Fruit fly (Drosophila melanogaster) whole organism, embryonic: Measurements from ENCODE around the gene RhoBTB.
A peak's percentile ranks its signal among the peaks of the same experiment; 100 is the strongest.

Experiments used
- ATbp ChIP-seq: fragments of 200-800 bp; sonication (Bioruptor generic); optimal IDR thresholded peaks from 2 replicates; lab custom pipeline; 2017; ENCODE audit warnings: missing biosample characterization, mild to moderate bottlenecking, missing genetic modification characterization, missing genetic modification reagents
- B-H2 ChIP-seq: fragments of 200-800 bp; sonication (Bioruptor generic); optimal IDR thresholded peaks from 2 replicates; lab custom pipeline; 2018; ENCODE audit warnings: missing biosample characterization, mild to moderate bottlenecking, missing genetic modification characterization
- CG10462 ChIP-seq: fragments of 200-800 bp; sonication (Bioruptor generic); optimal IDR thresholded peaks from 2 replicates; lab custom pipeline; 2016; ENCODE audit warnings: missing biosample characterization, missing genetic modification characterization
- CG10654 ChIP-seq: fragments of 200-800 bp; sonication (Bioruptor generic); optimal IDR thresholded peaks from 2 replicates; lab custom pipeline; 2016; ENCODE audit warnings: missing biosample characterization, missing genetic modification characterization
- CG1233 ChIP-seq: fragments of 200-800 bp; sonication (Bioruptor generic); optimal IDR thresholded peaks from 4 replicates; lab custom pipeline; 2018; ENCODE audit warnings: missing biosample characterization, mild to moderate bottlenecking, missing genetic modification characterization
- CG12744 ChIP-seq: fragments of 200-800 bp; sonication (Bioruptor generic); optimal IDR thresholded peaks from 2 replicates; lab custom pipeline; 2016; ENCODE audit warnings: missing biosample characterization, missing genetic modification characterization
- CG12769 ChIP-seq: fragments of 200-800 bp; sonication (Bioruptor generic); optimal IDR thresholded peaks from 2 replicates; lab custom pipeline; 2019; ENCODE audit warnings: missing biosample characterization, mild to moderate bottlenecking, missing genetic modification characterization, moderate library complexity
- CG16779 ChIP-seq: fragments of 200-800 bp; sonication (Bioruptor generic); IDR thresholded peaks from 2 replicates; pipeline ENCODE4 v1.3.6; 2022; ENCODE audit warnings: missing biosample characterization, missing genetic modification characterization
- CG16863 ChIP-seq: fragments of 200-800 bp; sonication (Bioruptor generic); optimal IDR thresholded peaks from 3 replicates; lab custom pipeline; 2016; ENCODE audit warnings: missing biosample characterization, missing genetic modification characterization
- CG1832 ChIP-seq: fragments of 200-800 bp; sonication (Bioruptor generic); optimal IDR thresholded peaks from 2 replicates; lab custom pipeline; 2017; ENCODE audit warnings: missing biosample characterization, mild to moderate bottlenecking, missing genetic modification characterization, inconsistent platforms
- CG2129 ChIP-seq: fragments of 200-800 bp; sonication (Bioruptor generic); IDR thresholded peaks from 2 replicates; pipeline ENCODE4 v1.3.6; 2022; ENCODE audit warnings: missing biosample characterization, missing genetic modification characterization; ENCODE audit not compliant: partially characterized antibody
- CG2889 ChIP-seq: fragments of 200-800 bp; sonication (Bioruptor generic); IDR thresholded peaks from 3 replicates; pipeline ENCODE4 v1.3.6; 2022; ENCODE audit warnings: missing biosample characterization, missing genetic modification characterization
- CG31224 ChIP-seq: fragments of 200-800 bp; sonication (Bioruptor generic); IDR thresholded peaks from 2 replicates; pipeline ENCODE4 v1.3.6; 2022; ENCODE audit warnings: missing biosample characterization, missing genetic modification characterization
- CG31388 ChIP-seq: fragments of 200-800 bp; sonication (Bioruptor generic); optimal IDR thresholded peaks from 2 replicates; lab custom pipeline; 2016; ENCODE audit warnings: missing biosample characterization, missing genetic modification characterization
- CG31441 ChIP-seq: fragments of 200-800 bp; sonication (Bioruptor generic); IDR thresholded peaks from 2 replicates; pipeline ENCODE4 v1.3.6; 2022; ENCODE audit warnings: missing biosample characterization, missing genetic modification characterization
- CG32772 ChIP-seq: fragments of 200-800 bp; sonication (Bioruptor generic); IDR thresholded peaks from 2 replicates; pipeline ENCODE4 v1.3.6; 2022; ENCODE audit warnings: missing biosample characterization, missing genetic modification characterization
- CG7987 ChIP-seq: fragments of 200-800 bp; sonication (Bioruptor generic); optimal IDR thresholded peaks from 2 replicates; lab custom pipeline; 2018; ENCODE audit warnings: missing biosample characterization, mild to moderate bottlenecking, missing genetic modification characterization, moderate library complexity
- CG8765 ChIP-seq: fragments of 200-800 bp; sonication (Bioruptor generic); IDR thresholded peaks from 2 replicates; pipeline ENCODE4 v1.3.6; 2022; ENCODE audit warnings: missing biosample characterization, missing genetic modification characterization
- CG9797 ChIP-seq: fragments of 200-800 bp; sonication (Bioruptor generic); optimal IDR thresholded peaks from 3 replicates; lab custom pipeline; 2018; ENCODE audit warnings: missing biosample characterization, mild to moderate bottlenecking, missing genetic modification characterization
- CkIIα-i1 ChIP-seq: fragments of 200-800 bp; sonication (Bioruptor generic); IDR thresholded peaks from 2 replicates; pipeline ENCODE4 v1.3.6; 2022; ENCODE audit warnings: missing biosample characterization, missing genetic modification characterization
- D19B ChIP-seq: fragments of 200-800 bp; sonication (Bioruptor generic); optimal IDR thresholded peaks from 2 replicates; lab custom pipeline; 2017; ENCODE audit warnings: missing biosample characterization, mild to moderate bottlenecking, missing genetic modification characterization
- Gsc ChIP-seq: fragments of 200-800 bp; sonication (Bioruptor generic); IDR thresholded peaks from 2 replicates; pipeline ENCODE4 v1.3.6; 2022; ENCODE audit warnings: missing biosample characterization, missing genetic modification characterization
- Hand ChIP-seq: fragments of 200-800 bp; sonication (Bioruptor generic); optimal IDR thresholded peaks from 2 replicates; lab custom pipeline; 2017; ENCODE audit warnings: mild to moderate bottlenecking, missing biosample characterization, missing genetic modification reagents, missing genetic modification characterization
- NC2β ChIP-seq: fragments of 200-800 bp; sonication (Bioruptor generic); optimal IDR thresholded peaks from 2 replicates; lab custom pipeline; 2016; ENCODE audit warnings: missing biosample characterization, missing genetic modification characterization
- Ravus ChIP-seq: fragments of 200-800 bp; sonication (Bioruptor generic); IDR thresholded peaks from 2 replicates; pipeline ENCODE4 v1.3.6; 2022; ENCODE audit warnings: missing biosample characterization, missing genetic modification characterization
- Side ChIP-seq: fragments of 200-800 bp; sonication (Bioruptor generic); optimal IDR thresholded peaks from 2 replicates; lab custom pipeline; 2016; ENCODE audit warnings: missing biosample characterization, missing genetic modification characterization
- Sox100B ChIP-seq: fragments of 200-800 bp; sonication (Bioruptor generic); optimal IDR thresholded peaks from 3 replicates; lab custom pipeline; 2018; ENCODE audit warnings: missing biosample characterization, mild to moderate bottlenecking, missing genetic modification characterization
- Tbp ChIP-seq: fragments of >200 bp; optimal IDR thresholded peaks from 2 replicates; lab custom pipeline; 2018; ENCODE audit warnings: missing biosample characterization, missing genetic modification characterization
- ato ChIP-seq: fragments of 200-800 bp; sonication (Bioruptor generic); IDR thresholded peaks from 2 replicates; pipeline ENCODE4 v1.3.6; 2022; ENCODE audit warnings: missing biosample characterization, missing genetic modification characterization; ENCODE audit not compliant: partially characterized antibody
- caup ChIP-seq: fragments of 200-800 bp; sonication (Bioruptor generic); optimal IDR thresholded peaks from 3 replicates; lab custom pipeline; 2017; ENCODE audit warnings: missing biosample characterization, mild to moderate bottlenecking, missing genetic modification characterization, moderate library complexity; ENCODE audit not compliant: severe bottlenecking
- ci ChIP-seq: fragments of 200-800 bp; sonication (Bioruptor generic); IDR thresholded peaks from 3 replicates; pipeline ENCODE4 v1.3.6; 2022; ENCODE audit warnings: missing biosample characterization, missing genetic modification characterization
- corto ChIP-seq: fragments of 200-800 bp; sonication (Bioruptor generic); optimal IDR thresholded peaks from 2 replicates; lab custom pipeline; 2016; ENCODE audit warnings: missing biosample characterization, mild to moderate bottlenecking, missing genetic modification characterization, moderate library complexity
- croc ChIP-seq: fragments of 200-800 bp; sonication (Bioruptor generic); conservative IDR thresholded peaks from 3 replicates; pipeline ENCODE4 v1.3.6; 2022; ENCODE audit warnings: missing biosample characterization, missing genetic modification characterization
- crol ChIP-seq: fragments of 200-800 bp; sonication (Bioruptor generic); IDR thresholded peaks from 2 replicates; pipeline ENCODE4 v1.3.6; 2022; ENCODE audit warnings: missing biosample characterization, missing genetic modification characterization
- esg ChIP-seq: fragments of 200-800 bp; sonication (Bioruptor generic); conservative IDR thresholded peaks from 2 replicates; pipeline ENCODE4 v1.3.6; 2022; ENCODE audit warnings: missing biosample characterization, missing genetic modification characterization
- gfzf ChIP-seq: fragments of 200-800 bp; sonication (Bioruptor generic); optimal IDR thresholded peaks from 2 replicates; lab custom pipeline; 2016; ENCODE audit warnings: missing biosample characterization, mild to moderate bottlenecking, missing genetic modification characterization, moderate library complexity
- gsb-n ChIP-seq: fragments of 200-800 bp; sonication (Bioruptor generic); optimal IDR thresholded peaks from 3 replicates; lab custom pipeline; 2018; ENCODE audit warnings: missing biosample characterization, mild to moderate bottlenecking, missing genetic modification characterization
- ken ChIP-seq: fragments of 200-800 bp; sonication (Bioruptor generic); IDR thresholded peaks from 3 replicates; pipeline ENCODE4 v1.3.6; 2022; ENCODE audit warnings: missing biosample characterization, missing genetic modification characterization
- luna ChIP-seq: fragments of 200-800 bp; sonication (Bioruptor generic); optimal IDR thresholded peaks from 2 replicates; lab custom pipeline; 2016; ENCODE audit warnings: missing biosample characterization, missing genetic modification characterization
- mirr ChIP-seq: fragments of 200-800 bp; sonication (Bioruptor generic); optimal IDR thresholded peaks from 3 replicates; lab custom pipeline; 2018; ENCODE audit warnings: missing biosample characterization, mild to moderate bottlenecking, missing genetic modification characterization
- otp ChIP-seq: fragments of 200-800 bp; sonication (Bioruptor generic); IDR thresholded peaks from 3 replicates; pipeline ENCODE4, ENCODE4 v1.3.6; 2022; ENCODE audit warnings: missing biosample characterization, missing genetic modification characterization
- pzg ChIP-seq: fragments of 200-800 bp; sonication (Bioruptor generic); optimal IDR thresholded peaks from 3 replicates; lab custom pipeline; 2018; ENCODE audit warnings: missing biosample characterization, mild to moderate bottlenecking, missing genetic modification characterization, moderate library complexity
- repo ChIP-seq: fragments of 200-800 bp; sonication (Bioruptor generic); optimal IDR thresholded peaks from 2 replicates; lab custom pipeline; 2016; ENCODE audit warnings: missing biosample characterization, missing genetic modification characterization
- sim ChIP-seq: fragments of 200-800 bp; sonication (Bioruptor generic); IDR thresholded peaks from 2 replicates; pipeline ENCODE4 v1.3.6; 2022; ENCODE audit warnings: missing biosample characterization, missing genetic modification characterization
- sisA ChIP-seq: fragments of 200-800 bp; sonication (Bioruptor generic); IDR thresholded peaks from 2 replicates; pipeline ENCODE4 v1.3.6; 2022; ENCODE audit warnings: missing biosample characterization, missing genetic modification characterization
- tgo ChIP-seq: fragments of 200-800 bp; sonication (Bioruptor generic); IDR thresholded peaks from 3 replicates; pipeline ENCODE4 v1.3.6; 2022; ENCODE audit warnings: missing biosample characterization, missing genetic modification characterization
- trh ChIP-seq: fragments of 200-800 bp; sonication (Bioruptor generic); optimal IDR thresholded peaks from 2 replicates; lab custom pipeline; 2016; ENCODE audit warnings: missing biosample characterization, missing genetic modification characterization
- tup ChIP-seq: fragments of 200-800 bp; sonication (Bioruptor generic); optimal IDR thresholded peaks from 2 replicates; lab custom pipeline; 2016; ENCODE audit warnings: missing biosample characterization, mild to moderate bottlenecking, missing genetic modification characterization, moderate library complexity
- vnd ChIP-seq: fragments of 200-800 bp; sonication (Bioruptor generic); IDR thresholded peaks from 3 replicates; pipeline ENCODE4 v1.3.6; 2022; ENCODE audit warnings: missing biosample characterization, missing genetic modification characterization; ENCODE audit not compliant: partially characterized antibody
- zen ChIP-seq: fragments of 200-800 bp; sonication (Bioruptor generic); optimal IDR thresholded peaks from 3 replicates; lab custom pipeline; 2018; ENCODE audit warnings: missing biosample characterization, mild to moderate bottlenecking, missing genetic modification characterization, moderate library complexity

Gene RhoBTB

DNA sequence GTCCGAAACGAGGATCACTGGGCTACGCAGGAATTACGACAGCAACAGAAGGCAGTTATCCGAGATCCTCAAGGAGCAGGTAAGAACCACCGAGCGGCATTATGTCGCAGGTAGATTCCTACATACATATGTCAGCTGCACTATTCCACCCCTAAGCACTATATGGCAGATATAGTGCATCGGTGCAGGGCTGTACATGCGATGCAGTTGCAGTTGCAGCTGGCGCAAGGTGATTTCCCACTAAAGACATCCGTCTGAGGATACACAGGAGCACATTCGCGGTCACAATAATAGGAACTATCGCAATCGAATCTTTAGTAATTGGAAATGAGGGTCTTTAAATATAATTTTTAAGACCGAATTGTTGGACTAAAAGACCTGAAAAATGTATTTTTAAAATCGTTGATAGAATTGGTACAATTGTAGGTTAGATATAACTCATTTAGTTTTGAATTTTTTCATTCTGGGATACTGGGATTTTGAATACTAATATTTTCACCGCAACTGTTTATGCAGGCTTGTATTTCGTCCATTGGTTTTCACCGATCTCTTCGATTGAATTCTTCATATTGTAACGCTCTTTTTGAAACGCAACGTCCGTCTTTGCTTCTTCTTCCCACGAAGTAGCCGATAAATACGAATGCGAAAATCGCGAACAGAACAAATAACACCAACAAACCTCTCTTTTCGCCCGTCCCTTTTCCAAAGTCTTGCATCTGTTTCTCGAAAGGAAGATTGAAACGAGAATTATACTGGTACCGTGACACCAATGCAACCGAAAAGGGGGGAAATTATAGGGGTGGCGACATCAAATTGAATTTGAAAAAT, 26.8 kb downstream of the RhoBTB start (continued):
- TF ChIP-seq CG7987 (GFP tag; lab: Kevin White, UChicago) (no peak), Tbp (no peak), sim (GFP tag; lab: Robert Waterston, UW) (no peak), CG31224 (GFP tag; lab: Robert Waterston, UW) (no peak), tup (GFP tag; lab: Kevin White, UChicago) (no peak), ATbp (GFP tag; lab: Kevin White, UChicago) (no peak), caup (GFP tag; lab: Kevin White, UChicago) (no peak), CkIIα-i1 (no peak), tgo (GFP tag; lab: Robert Waterston, UW) (no peak), gsb-n (peak; percentile 47), sisA (GFP tag; lab: Robert Waterston, UW) (no peak), CG8765 (0 out of 2 replicates have a peak, but pooled peaks have one; percentile 49), Ravus (GFP tag; lab: Robert Waterston, UW) (no peak), trh (GFP tag; lab: Kevin White, UChicago) (no peak), CG2129 (GFP tag; lab: Robert Waterston, UW) (no peak), luna (GFP tag; lab: Kevin White, UChicago) (no peak), repo (GFP tag; lab: Kevin White, UChicago) (no peak), CG10654 (GFP tag; lab: Kevin White, UChicago) (no peak), CG31441 (GFP tag; lab: Robert Waterston, UW) (peak; percentile 56), Sox100B (GFP tag; lab: Kevin White, UChicago) (no peak), zen (tag; lab: Kevin White, UChicago) (peak; percentile 93), CG9797 (GFP tag; lab: Kevin White, UChicago) (no peak), B-H2 (no peak), CG31388 (GFP tag; lab: Kevin White, UChicago) (no peak), crol (GFP tag; lab: Robert Waterston, UW) (no peak), CG10462 (GFP tag; lab: Kevin White, UChicago) (no peak), CG12744 (no peak), pzg (GFP tag; lab: Kevin White, UChicago) (no peak), croc (GFP tag; lab: Robert Waterston, UW) (no peak), vnd (GFP tag; lab: Robert Waterston, UW) (no peak), CG1233 (GFP tag; lab: Kevin White, UChicago) (peak; percentile 7), CG1832 (no peak), CG16863 (GFP tag; lab: Kevin White, UChicago) (no peak), mirr (GFP tag; lab: Kevin White, UChicago) (no peak), CG16779 (GFP tag; lab: Robert Waterston, UW) (no peak), esg (GFP tag; lab: Robert Waterston, UW) (0 out of 2 replicates have a peak, but pooled peaks have one; percentile 10), ken (GFP tag; lab: Robert Waterston, UW) (0 out of 3 replicates have a peak, but pooled peaks have one; percentile 13), CG32772 (no peak), otp (GFP tag; lab: Robert Waterston, UW) (no peak), ato (GFP tag; lab: Robert Waterston, UW) (no peak), ci (GFP tag; lab: Robert Waterston, UW) (no peak), Side (no peak), D19B (no peak), NC2β (peak; percentile 51), gfzf (GFP tag; lab: Kevin White, UChicago) (no peak), corto (GFP tag; lab: Kevin White, UChicago) (peak; percentile 57), CG12769 (no peak), Gsc (no peak), CG2889 (no peak), Hand (GFP tag; lab: Kevin White, UChicago) (no peak)
